Worm (Caenorhabditis elegans) whole organism, L3 larva: Measurements from ENCODE around the gene rps-13.

ENCODE experiments used
- daf-12 ChIP-seq: fragments of 150-350 bp; optimal IDR thresholded peaks from 2 replicates; lab custom pipeline; 2014; ENCODE audit warnings: missing biosample characterization, missing genetic modification reagents, missing genetic modification characterization
- nhr-11 ChIP-seq: fragments of 150-350 bp; optimal IDR thresholded peaks from 2 replicates; lab custom pipeline; 2014; ENCODE audit warnings: missing biosample characterization, missing genetic modification characterization
- unc-39 ChIP-seq: sonication (generic microtip); optimal IDR thresholded peaks from 4 replicates; lab custom pipeline; 2017; ENCODE audit warnings: missing biosample characterization, missing genetic modification characterization

- TF ChIP-seq unc-39 (tag; lab: Kevin White, UChicago): no peak
- no peak for TF ChIP-seq daf-12 (tag; lab: Kevin White, UChicago)
- TF ChIP-seq nhr-11 (tag; lab: Kevin White, UChicago): no peak
Observed at ce11 chrIII:6352459-6352858, 22.3 kb downstream of the rps-13 start.
